Worm (Caenorhabditis elegans) whole organism, L1 larva: Measurements from ENCODE around the gene M02B7.2.

Experiments
- aly-2 ChIP-seq: fragments of 150-350 bp; optimal IDR thresholded peaks from 2 replicates; lab custom pipeline; 2014; ENCODE audit warnings: missing biosample characterization, missing genetic modification characterization
- ceh-82 ChIP-seq, 3 experiments: fragments of 150-350 bp in 1 of 3; sonication (generic microtip) in 2 of 3; optimal IDR thresholded peaks; 2 replicates each; lab custom pipeline; 2014 to 2017; ENCODE audit warnings: missing biosample characterization in 3 of 3, missing genetic modification characterization in 3 of 3
- dsc-1 ChIP-seq: sonication (generic microtip); optimal IDR thresholded peaks from 2 replicates; lab custom pipeline; 2016; ENCODE audit warnings: mild to moderate bottlenecking, missing genetic modification characterization, missing compliant biosample characterization
- lin-13 ChIP-seq: fragments of 150-350 bp; optimal IDR thresholded peaks from 2 replicates; lab custom pipeline; 2014; ENCODE audit warnings: missing biosample characterization, missing genetic modification reagents, missing genetic modification characterization
- lin-15B ChIP-seq: fragments of 150-350 bp; sonication (generic microtip); optimal IDR thresholded peaks from 3 replicates; lab custom pipeline; 2014; ENCODE audit warnings: missing biosample characterization, missing genetic modification characterization
- lsy-2 ChIP-seq, 2 experiments: fragments of 150-350 bp; optimal IDR thresholded peaks; 2 replicates each; lab custom pipeline; 2014; ENCODE audit warnings: missing biosample characterization in 2 of 2, missing genetic modification characterization in 2 of 2
- pqm-1 ChIP-seq: sonication (generic microtip); optimal IDR thresholded peaks from 3 replicates; lab custom pipeline; 2017; ENCODE audit warnings: missing biosample characterization, missing genetic modification characterization
- tbx-2 ChIP-seq: sonication (generic microtip); optimal IDR thresholded peaks from 2 replicates; lab custom pipeline; 2016; ENCODE audit warnings: missing genetic modification characterization, missing compliant biosample characterization
- unc-62 ChIP-seq: fragments of 150-350 bp; optimal IDR thresholded peaks from 2 replicates; lab custom pipeline; 2014; ENCODE audit warnings: missing biosample characterization, missing genetic modification reagents, missing genetic modification characterization
- ztf-11 ChIP-seq, 2 experiments: sonication (generic microtip); optimal IDR thresholded peaks; 2 replicates each; lab custom pipeline; 2016 to 2017; ENCODE audit warnings: missing genetic modification characterization in 2 of 2, missing biosample characterization in 1 of 2, missing compliant biosample characterization in 1 of 2
- ztf-4 ChIP-seq: fragments of 150-350 bp; optimal IDR thresholded peaks from 2 replicates; lab custom pipeline; 2014; ENCODE audit warnings: missing biosample characterization, missing genetic modification characterization

- TF ChIP-seq aly-2 = no peak
- no peak for TF ChIP-seq tbx-2 (tag; lab: Kevin White, UChicago)
- TF ChIP-seq unc-62 (GFP tag; lab: Kevin White, UChicago) = no peak
- no peak for TF ChIP-seq ceh-82 (tag; optimal IDR thresholded peaks at IDR 0.05; lab: Kevin White, UChicago)
- TF ChIP-seq ztf-11 (tag; optimal IDR thresholded peaks at IDR 0.05; lab: Kevin White, UChicago) = no peak
- no peak for TF ChIP-seq dsc-1 (tag; lab: Kevin White, UChicago)
- TF ChIP-seq lsy-2 (tag; optimal IDR thresholded peaks at IDR 0.05; lab: Kevin White, UChicago) = no peak
- TF ChIP-seq ztf-4 (tag; lab: Kevin White, UChicago) = no peak
- TF ChIP-seq pqm-1 (tag; lab: Kevin White, UChicago) = no peak
- TF ChIP-seq lin-13 (GFP tag; lab: Kevin White, UChicago) = no peak
- TF ChIP-seq lin-15B = no peak
These were observed 18.2 kb downstream of the M02B7.2 start for ce11 chrIV:3821554-3821953.
